Fruit fly (Drosophila melanogaster) whole organism, prepupa: ENCODE data around the gene Mnat9.
A peak's percentile ranks its signal among the peaks of the same experiment; 100 is the strongest.

Source experiments
- Blimp-1 ChIP-seq: fragments of 200-800 bp; sonication (Bioruptor generic); optimal IDR thresholded peaks from 3 replicates; lab custom pipeline; 2017; ENCODE audit warnings: missing biosample characterization, missing genetic modification characterization, mild to moderate bottlenecking, moderate library complexity, missing genetic modification reagents
- CG10631 ChIP-seq: fragments of 200-800 bp; sonication (Bioruptor generic); optimal IDR thresholded peaks from 2 replicates; lab custom pipeline; 2016; ENCODE audit warnings: missing biosample characterization, missing genetic modification characterization
- CG10669 ChIP-seq: fragments of 200-800 bp; sonication (Bioruptor generic); optimal IDR thresholded peaks from 3 replicates; lab custom pipeline; 2018; ENCODE audit warnings: missing biosample characterization, mild to moderate bottlenecking, missing genetic modification characterization, moderate library complexity
- CG11294 ChIP-seq: fragments of 200-800 bp; sonication (Bioruptor generic); IDR thresholded peaks from 2 replicates; pipeline ENCODE4 v1.3.6; 2022; ENCODE audit warnings: missing biosample characterization, missing genetic modification characterization
- CG11902 ChIP-seq: fragments of 200-800 bp; sonication (Bioruptor generic); optimal IDR thresholded peaks from 3 replicates; lab custom pipeline; 2016; ENCODE audit warnings: missing biosample characterization, missing genetic modification characterization
- CG15336 ChIP-seq: fragments of 200-800 bp; sonication (Bioruptor generic); IDR thresholded peaks from 2 replicates; pipeline ENCODE4 v1.3.6; 2022; ENCODE audit warnings: missing biosample characterization, missing genetic modification characterization
- CG31627 ChIP-seq: fragments of 200-800 bp; sonication (Bioruptor generic); optimal IDR thresholded peaks from 3 replicates; lab custom pipeline; 2016; ENCODE audit warnings: missing biosample characterization, missing genetic modification characterization
- CG32006 ChIP-seq: fragments of 200-800 bp; sonication (Bioruptor generic); optimal IDR thresholded peaks from 3 replicates; lab custom pipeline; 2017; ENCODE audit warnings: missing biosample characterization, mild to moderate bottlenecking, missing genetic modification characterization
- CG34406 ChIP-seq: fragments of 200-800 bp; sonication (Bioruptor generic); optimal IDR thresholded peaks from 3 replicates; lab custom pipeline; 2016; ENCODE audit warnings: missing biosample characterization, missing genetic modification characterization
- CG3919 ChIP-seq: fragments of 200-800 bp; sonication (Bioruptor generic); optimal IDR thresholded peaks from 3 replicates; lab custom pipeline; 2016; ENCODE audit warnings: missing biosample characterization, missing genetic modification characterization
- CG6163 ChIP-seq: fragments of 200-800 bp; sonication (Bioruptor generic); IDR thresholded peaks from 3 replicates; pipeline ENCODE4 v1.3.6; 2022; ENCODE audit warnings: missing biosample characterization, missing genetic modification characterization
- CG6276 ChIP-seq: fragments of 200-800 bp; sonication (Bioruptor generic); optimal IDR thresholded peaks from 2 replicates; lab custom pipeline; 2017; ENCODE audit warnings: missing biosample characterization, mild to moderate bottlenecking, missing genetic modification characterization
- CG6792 ChIP-seq: fragments of 200-800 bp; sonication (Bioruptor generic); optimal IDR thresholded peaks from 3 replicates; lab custom pipeline; 2016; ENCODE audit warnings: missing biosample characterization, missing genetic modification characterization
- CG6808 ChIP-seq: fragments of 200-800 bp; sonication (Bioruptor generic); optimal IDR thresholded peaks from 3 replicates; lab custom pipeline; 2017; ENCODE audit warnings: missing biosample characterization, missing genetic modification characterization, mild to moderate bottlenecking, moderate library complexity, missing genetic modification reagents
- CG6854 ChIP-seq: fragments of 200-800 bp; sonication (Bioruptor generic); optimal IDR thresholded peaks from 2 replicates; lab custom pipeline; 2017; ENCODE audit warnings: missing biosample characterization, mild to moderate bottlenecking, missing genetic modification characterization
- CG7368 ChIP-seq: fragments of 200-800 bp; sonication (Bioruptor generic); optimal IDR thresholded peaks from 3 replicates; lab custom pipeline; 2016; ENCODE audit warnings: missing biosample characterization, missing genetic modification characterization
- CG8632 ChIP-seq: fragments of 200-800 bp; sonication (Bioruptor generic); optimal IDR thresholded peaks from 3 replicates; lab custom pipeline; 2016; ENCODE audit warnings: missing biosample characterization, missing genetic modification characterization
- Eip78C ChIP-seq: fragments of 200-800 bp; sonication (Bioruptor generic); peaks from one replicate; lab custom pipeline; 2016; ENCODE audit warnings: missing biosample characterization, missing genetic modification characterization
- Ets21C ChIP-seq: fragments of 200-800 bp; sonication (Bioruptor generic); optimal IDR thresholded peaks from 3 replicates; lab custom pipeline; 2016; ENCODE audit warnings: missing biosample characterization, missing genetic modification characterization
- Hr38 ChIP-seq: sonication (Bioruptor generic); optimal IDR thresholded peaks from 2 replicates; lab custom pipeline; 2016; ENCODE audit warnings: missing biosample characterization, missing genetic modification characterization
- Hr39 ChIP-seq: fragments of 200-800 bp; sonication (Bioruptor generic); optimal IDR thresholded peaks from 2 replicates; lab custom pipeline; 2016; ENCODE audit warnings: missing biosample characterization, missing genetic modification characterization
- Hr4 ChIP-seq: fragments of 200-800 bp; sonication (Bioruptor generic); optimal IDR thresholded peaks from 3 replicates; lab custom pipeline; 2016; ENCODE audit warnings: missing biosample characterization, missing genetic modification characterization
- Met ChIP-seq: fragments of 200-800 bp; sonication (Bioruptor generic); optimal IDR thresholded peaks from 3 replicates; lab custom pipeline; 2016; ENCODE audit warnings: missing biosample characterization, missing genetic modification characterization
- OdsH ChIP-seq: fragments of 200-800 bp; sonication (Bioruptor generic); optimal IDR thresholded peaks from 3 replicates; lab custom pipeline; 2016; ENCODE audit warnings: missing biosample characterization, missing genetic modification characterization
- Smox ChIP-seq: fragments of 200-800 bp; sonication (Bioruptor generic); optimal IDR thresholded peaks from 3 replicates; lab custom pipeline; 2016; ENCODE audit warnings: missing biosample characterization, missing genetic modification characterization
- Sox14 ChIP-seq: fragments of 200-800 bp; sonication (Bioruptor generic); optimal IDR thresholded peaks from 3 replicates; lab custom pipeline; 2016; ENCODE audit warnings: missing biosample characterization, missing genetic modification characterization
- Sox15 ChIP-seq: fragments of 200-800 bp; sonication (Bioruptor generic); optimal IDR thresholded peaks from 3 replicates; lab custom pipeline; 2016; ENCODE audit warnings: missing biosample characterization, missing genetic modification characterization
- achi ChIP-seq: fragments of 200-800 bp; sonication (Bioruptor generic); optimal IDR thresholded peaks from 3 replicates; lab custom pipeline; 2016; ENCODE audit warnings: missing biosample characterization, missing genetic modification characterization
- acj6 ChIP-seq: fragments of 200-800 bp; sonication (Bioruptor generic); optimal IDR thresholded peaks from 3 replicates; lab custom pipeline; 2016; ENCODE audit warnings: missing biosample characterization, missing genetic modification characterization
- cyc ChIP-seq: fragments of 200-800 bp; sonication (Bioruptor generic); optimal IDR thresholded peaks from 3 replicates; lab custom pipeline; 2016; ENCODE audit warnings: missing biosample characterization, missing genetic modification characterization
- dac ChIP-seq: fragments of 200-800 bp; sonication (Bioruptor generic); optimal IDR thresholded peaks from 2 replicates; lab custom pipeline; 2017; ENCODE audit warnings: missing biosample characterization, mild to moderate bottlenecking, missing genetic modification characterization
- eg ChIP-seq: fragments of 200-800 bp; sonication (Bioruptor generic); IDR thresholded peaks from 3 replicates; pipeline ENCODE4 v1.3.6; 2022; ENCODE audit warnings: missing biosample characterization, missing genetic modification characterization
- esn ChIP-seq: fragments of 200-800 bp; sonication (Bioruptor generic); optimal IDR thresholded peaks from 2 replicates; lab custom pipeline; 2016; ENCODE audit warnings: missing biosample characterization, mild to moderate bottlenecking, missing genetic modification characterization, moderate library complexity
- fd59A ChIP-seq: fragments of 200-800 bp; sonication (Bioruptor generic); optimal IDR thresholded peaks from 2 replicates; lab custom pipeline; 2017; ENCODE audit warnings: missing biosample characterization, mild to moderate bottlenecking, missing genetic modification characterization, missing genetic modification reagents
- fd85E ChIP-seq: fragments of 200-800 bp; sonication (Bioruptor generic); optimal IDR thresholded peaks from 3 replicates; lab custom pipeline; 2016; ENCODE audit warnings: missing biosample characterization, missing genetic modification characterization
- lz ChIP-seq: fragments of 200-800 bp; sonication (Bioruptor generic); optimal IDR thresholded peaks from 3 replicates; lab custom pipeline; 2016; ENCODE audit warnings: missing biosample characterization, missing genetic modification characterization
- pdm3 ChIP-seq: fragments of 200-800 bp; sonication (Bioruptor generic); optimal IDR thresholded peaks from 3 replicates; lab custom pipeline; 2016; ENCODE audit warnings: missing biosample characterization, missing genetic modification characterization
- ss ChIP-seq, 2 experiments: fragments of 200-800 bp; sonication (Bioruptor generic); optimal IDR thresholded peaks; 2 replicates in 1 of 2; 3 replicates in 1 of 2; lab custom pipeline; 2017 to 2018; ENCODE audit warnings: mild to moderate bottlenecking in 2 of 2, missing biosample characterization in 2 of 2, missing genetic modification characterization in 2 of 2, moderate library complexity in 1 of 2
- svp ChIP-seq: fragments of 200-800 bp; sonication (Bioruptor generic); peaks from one replicate; lab custom pipeline; 2016; ENCODE audit warnings: missing biosample characterization, missing genetic modification characterization
- topi ChIP-seq: fragments of 200-800 bp; sonication (Bioruptor generic); optimal IDR thresholded peaks from 3 replicates; lab custom pipeline; 2016; ENCODE audit warnings: missing biosample characterization, missing genetic modification characterization

Gene Mnat9

dm6 chr3R:31616001-31616400 lies at the start of gene Mnat9, which contains the start of gene CG1792 (continued):
- peak; percentile 99 for TF ChIP-seq lz (GFP tag; lab: Kevin White, UChicago)
- TF ChIP-seq CG6854 (GFP tag; lab: Kevin White, UChicago) = peak; percentile 94
- TF ChIP-seq CG15336 (GFP tag; lab: Robert Waterston, UW) = peak; percentile 98
- peak; percentile 99 for TF ChIP-seq CG31627 (GFP tag; lab: Kevin White, UChicago)
- TF ChIP-seq CG6808 (GFP tag; lab: Kevin White, UChicago) = peak; percentile 92
- peak; percentile 100 for TF ChIP-seq Eip78C
- peak; percentile 100 for TF ChIP-seq CG6163 (GFP tag; lab: Robert Waterston, UW)
- TF ChIP-seq ss (GFP tag; optimal IDR thresholded peaks at IDR 0.05; lab: Kevin White, UChicago) = peak; percentile 90 to 95

dm6 chr3R:31662757-31663156 lies 46.8 kb upstream of the Mnat9 start:
- TF ChIP-seq cyc = no peak
- TF ChIP-seq CG6808 (GFP tag; lab: Kevin White, UChicago) = no peak
- TF ChIP-seq fd85E = no peak
- TF ChIP-seq achi (GFP tag; lab: Kevin White, UChicago) = no peak
- TF ChIP-seq Ets21C = no peak
- TF ChIP-seq CG11294 (GFP tag; lab: Robert Waterston, UW) = no peak
- no peak for TF ChIP-seq OdsH (GFP tag; lab: Kevin White, UChicago)
- TF ChIP-seq CG31627 (GFP tag; lab: Kevin White, UChicago) = no peak
- no peak for TF ChIP-seq CG34406
- TF ChIP-seq Blimp-1 = no peak
- no peak for TF ChIP-seq esn (GFP tag; lab: Kevin White, UChicago)
- no peak for TF ChIP-seq CG10631 (GFP tag; lab: Kevin White, UChicago)
- no peak for TF ChIP-seq CG6792 (GFP tag; lab: Kevin White, UChicago)
- no peak for TF ChIP-seq CG6276 (GFP tag; lab: Kevin White, UChicago)
- no peak for TF ChIP-seq CG7368
- TF ChIP-seq acj6 = no peak
- TF ChIP-seq Eip78C = peak; percentile 79
- no peak for TF ChIP-seq Sox14 (GFP tag; lab: Kevin White, UChicago)
- no peak for TF ChIP-seq pdm3 (GFP tag; lab: Kevin White, UChicago)
- TF ChIP-seq ss (GFP tag; optimal IDR thresholded peaks at IDR 0.05; lab: Kevin White, UChicago) = peak in 1 of 2 experiments; percentile 20
- no peak for TF ChIP-seq CG11902
- TF ChIP-seq Sox15 (GFP tag; lab: Kevin White, UChicago) = no peak
- no peak for TF ChIP-seq fd59A (GFP tag; lab: Kevin White, UChicago)
- TF ChIP-seq Met = no peak
- no peak for TF ChIP-seq eg (GFP tag; lab: Robert Waterston, UW)
- no peak for TF ChIP-seq dac
- no peak for TF ChIP-seq topi (GFP tag; lab: Kevin White, UChicago)
- no peak for TF ChIP-seq CG10669 (GFP tag; lab: Kevin White, UChicago)
- TF ChIP-seq svp = peak; percentile 35
- 0 out of 3 replicates have a peak, but pooled peaks have one; percentile 20 for TF ChIP-seq CG6163 (GFP tag; lab: Robert Waterston, UW)
- no peak for TF ChIP-seq CG3919 (GFP tag; lab: Kevin White, UChicago)

- peak; percentile 35; the same call in 1 of the 2 replicates for TF ChIP-seq CG15336 (GFP tag; lab: Robert Waterston, UW)
- TF ChIP-seq Hr38 = no peak
- TF ChIP-seq Hr39 (GFP tag; lab: Kevin White, UChicago) = peak; percentile 12
- peak; percentile 1 for TF ChIP-seq Sox14 (GFP tag; lab: Kevin White, UChicago)
- peak; percentile 2 for TF ChIP-seq Smox (GFP tag; lab: Kevin White, UChicago)
- TF ChIP-seq CG32006 (GFP tag; lab: Kevin White, UChicago) = peak; percentile 10
- peak; percentile 1 for TF ChIP-seq Hr4 (GFP tag; lab: Kevin White, UChicago)
- TF ChIP-seq pdm3 (GFP tag; lab: Kevin White, UChicago) = peak; percentile 3
- TF ChIP-seq CG6792 (GFP tag; lab: Kevin White, UChicago) = no peak
- peak; percentile 26 for TF ChIP-seq OdsH (GFP tag; lab: Kevin White, UChicago)
- TF ChIP-seq CG8632 (GFP tag; lab: Kevin White, UChicago) = no peak
- peak; percentile 3 for TF ChIP-seq CG10669 (GFP tag; lab: Kevin White, UChicago)
- TF ChIP-seq Eip78C = peak; percentile 36
- peak; percentile 13 for TF ChIP-seq CG3919 (GFP tag; lab: Kevin White, UChicago)
Observed at dm6 chr3R:31636501-31636900, 20.5 kb upstream of the Mnat9 start.
